Fruit fly (Drosophila melanogaster) S2 (cell line): Measurements from ENCODE around the gene Vta1.

Source experiments
- CG8478 ChIP-seq: fragments of >200 bp; optimal IDR thresholded peaks from 2 replicates; lab custom pipeline; 2018
- CTCF ChIP-seq, 2 experiments: fragments of >200 bp; optimal IDR thresholded peaks; 2 replicates each; lab custom pipeline; 2018

DNA sequence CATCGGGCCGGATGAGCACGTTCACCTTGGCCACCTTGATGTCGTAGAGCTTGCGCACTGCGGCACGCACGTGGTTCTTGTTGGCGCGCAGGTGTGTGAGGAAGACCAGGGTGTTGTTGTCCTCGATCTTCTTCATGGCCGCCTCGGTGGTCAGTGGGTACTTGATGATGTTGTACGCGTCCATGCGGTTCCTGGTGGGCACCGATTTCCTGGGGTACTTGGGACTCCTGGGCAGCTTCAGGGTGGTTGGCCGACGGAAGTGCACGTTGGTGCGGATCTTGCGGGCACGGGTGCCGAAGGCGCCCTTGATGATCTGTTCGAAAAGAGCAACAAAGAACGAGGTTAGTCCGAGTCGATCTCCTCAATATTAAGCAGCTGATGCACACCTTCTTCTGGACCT lies 14.7 kb upstream of the Vta1 start:
- no peak for TF ChIP-seq CG8478 (lab: Kevin White, UChicago)
- TF ChIP-seq CTCF (optimal IDR thresholded peaks at IDR 0.05; lab: Kevin White, UChicago), result no peak
